Worm (Caenorhabditis elegans) whole organism, young adult: ENCODE data around the gene grl-25.

ENCODE experiments used
- B0019.2 ChIP-seq: fragments of 200-800 bp; sonication (Bioruptor generic); conservative IDR thresholded peaks from 2 replicates; pipeline ENCODE4 v1.3.6; 2022; ENCODE audit warnings: missing genetic modification reagents, missing genetic modification characterization, missing compliant biosample characterization
- B0035.1 ChIP-seq: sonication (generic microtip); optimal IDR thresholded peaks from 2 replicates; lab custom pipeline; 2016; ENCODE audit warnings: missing genetic modification characterization, mild to moderate bottlenecking, missing compliant biosample characterization, missing genotype, missing genetic modification reagents
- C06A6.2 ChIP-seq: fragments of 200-800 bp; sonication (Bioruptor generic); conservative IDR thresholded peaks from 2 replicates; pipeline ENCODE4 v1.3.6; 2022; ENCODE audit warnings: missing genetic modification characterization, missing compliant biosample characterization
- D2030.7 ChIP-seq: fragments of 200-800 bp; sonication (Bioruptor generic); IDR thresholded peaks from 2 replicates; pipeline ENCODE4 v1.3.6; 2022; ENCODE audit warnings: missing genetic modification reagents, missing genetic modification characterization, missing compliant biosample characterization
- F22D6.2 ChIP-seq: sonication (generic microtip); optimal IDR thresholded peaks from 2 replicates; lab custom pipeline; 2016; ENCODE audit warnings: mild to moderate bottlenecking, missing genetic modification characterization, missing compliant biosample characterization
- F23B12.7 ChIP-seq: sonication (generic microtip); optimal IDR thresholded peaks from 2 replicates; lab custom pipeline; 2017; ENCODE audit warnings: missing genetic modification characterization, mild to moderate bottlenecking, missing compliant biosample characterization, antibody characterized with exemption, moderate library complexity; ENCODE audit not compliant: insufficient read depth
- F33H1.4 ChIP-seq: fragments of 200-800 bp; sonication (Bioruptor generic); IDR thresholded peaks from 2 replicates; pipeline ENCODE4 v1.3.6; 2022; ENCODE audit warnings: missing genetic modification reagents, missing genetic modification characterization, missing compliant biosample characterization
- F37B4.10 ChIP-seq: fragments of 200-800 bp; sonication (Bioruptor generic); IDR thresholded peaks from 2 replicates; pipeline ENCODE4 v1.3.6; 2022; ENCODE audit warnings: missing genetic modification characterization, missing compliant biosample characterization
- F39B2.1 ChIP-seq: fragments of 200-800 bp; sonication (Bioruptor generic); IDR thresholded peaks from 2 replicates; pipeline ENCODE4 v1.3.6; 2022; ENCODE audit warnings: missing genetic modification reagents, missing genetic modification characterization, missing compliant biosample characterization
- F52B5.7 ChIP-seq: sonication (generic microtip); optimal IDR thresholded peaks from 2 replicates; lab custom pipeline; 2016; ENCODE audit warnings: mild to moderate bottlenecking, missing genetic modification characterization, missing compliant biosample characterization
- F55B11.4 ChIP-seq: sonication (generic microtip); optimal IDR thresholded peaks from 2 replicates; lab custom pipeline; 2016; ENCODE audit warnings: missing compliant biosample characterization, missing genetic modification characterization, borderline replicate concordance; ENCODE audit not compliant: insufficient read depth
- aptf-2 ChIP-seq: fragments of 200-800 bp; sonication (Bioruptor generic); conservative IDR thresholded peaks from 2 replicates; pipeline ENCODE4 v1.3.6; 2022; ENCODE audit warnings: missing genetic modification reagents, missing genetic modification characterization, missing compliant biosample characterization
- atf-7 ChIP-seq: sonication (generic microtip); optimal IDR thresholded peaks from 2 replicates; lab custom pipeline; 2017; ENCODE audit warnings: mild to moderate bottlenecking, missing genetic modification characterization, missing compliant biosample characterization
- attf-3 ChIP-seq: fragments of 200-800 bp; sonication (Bioruptor generic); conservative IDR thresholded peaks from 2 replicates; pipeline ENCODE4 v1.3.6; 2022; ENCODE audit warnings: missing genetic modification reagents, missing genetic modification characterization, missing compliant biosample characterization
- attf-6 ChIP-seq: fragments of 200-800 bp; sonication (Bioruptor generic); IDR thresholded peaks from 2 replicates; pipeline ENCODE4 v1.3.6; 2022; ENCODE audit warnings: missing genetic modification reagents, missing genetic modification characterization, missing compliant biosample characterization
- bed-1 ChIP-seq: fragments of 200-800 bp; sonication (Bioruptor generic); IDR thresholded peaks from 2 replicates; pipeline ENCODE4 v1.3.6; 2022; ENCODE audit warnings: missing genetic modification reagents, missing genetic modification characterization, missing compliant biosample characterization
- dpff-1 ChIP-seq: sonication (generic microtip); optimal IDR thresholded peaks from 2 replicates; lab custom pipeline; 2017; ENCODE audit warnings: mild to moderate bottlenecking, missing genetic modification characterization, missing compliant biosample characterization
- egl-44 ChIP-seq: fragments of 200-800 bp; sonication (Bioruptor generic); IDR thresholded peaks from 2 replicates; pipeline ENCODE4 v1.3.6; 2022; ENCODE audit warnings: missing genetic modification reagents, missing genetic modification characterization, missing compliant biosample characterization
- egrh-3 ChIP-seq: fragments of 200-800 bp; sonication (Bioruptor generic); IDR thresholded peaks from 2 replicates; pipeline ENCODE4 v1.3.6; 2022; ENCODE audit warnings: missing genetic modification reagents, missing genetic modification characterization, missing compliant biosample characterization
- fkh-3 ChIP-seq: sonication (generic microtip); optimal IDR thresholded peaks from 2 replicates; lab custom pipeline; 2016; ENCODE audit warnings: mild to moderate bottlenecking, missing genetic modification characterization, missing compliant biosample characterization
- gei-17 ChIP-seq: fragments of 200-800 bp; sonication (Bioruptor generic); optimal IDR thresholded peaks from 2 replicates; lab custom pipeline; 2018; ENCODE audit warnings: mild to moderate bottlenecking, missing genetic modification characterization, missing compliant biosample characterization
- mcd-1 ChIP-seq: fragments of 200-800 bp; sonication (Bioruptor generic); IDR thresholded peaks from 2 replicates; pipeline ENCODE4 v1.3.6; 2022; ENCODE audit warnings: missing genetic modification reagents, missing genetic modification characterization, missing compliant biosample characterization
- nfyb-1 ChIP-seq: fragments of 200-800 bp; sonication (Bioruptor generic); IDR thresholded peaks from 2 replicates; pipeline ENCODE4 v1.3.6; 2022; ENCODE audit warnings: missing genetic modification reagents, missing genetic modification characterization, missing compliant biosample characterization
- nhr-27 ChIP-seq: fragments of 200-800 bp; sonication (Bioruptor generic); optimal IDR thresholded peaks from 2 replicates; lab custom pipeline; 2018; ENCODE audit warnings: mild to moderate bottlenecking, missing genetic modification characterization, moderate library complexity, missing compliant biosample characterization
- nhr-80 ChIP-seq: sonication (generic microtip); optimal IDR thresholded peaks from 2 replicates; lab custom pipeline; 2016; ENCODE audit warnings: missing genetic modification characterization, missing compliant biosample characterization
- pbrm-1 ChIP-seq: fragments of 200-800 bp; sonication (Bioruptor generic); IDR thresholded peaks from 2 replicates; pipeline ENCODE4 v1.3.6; 2022; ENCODE audit warnings: missing genetic modification reagents, missing genetic modification characterization, missing compliant biosample characterization
- pha-4 ChIP-seq: fragments of 150-350 bp; sonication (generic microtip); optimal IDR thresholded peaks from 2 replicates; lab custom pipeline; 2014; ENCODE audit warnings: missing biosample characterization, missing genetic modification reagents, missing genetic modification characterization
- rcor-1 ChIP-seq: fragments of 200-800 bp; sonication (Bioruptor generic); IDR thresholded peaks from 2 replicates; pipeline ENCODE4 v1.3.6; 2022; ENCODE audit warnings: missing genetic modification reagents, missing genetic modification characterization, missing compliant biosample characterization
- rec-8 ChIP-seq, 2 experiments: sonication (generic microtip); optimal IDR thresholded peaks; 2 replicates each; lab custom pipeline; 2016; ENCODE audit warnings: mild to moderate bottlenecking in 2 of 2, missing genetic modification characterization in 2 of 2, missing genetic modification reagents in 2 of 2, missing genotype in 2 of 2, missing biosample characterization in 1 of 2, missing compliant biosample characterization in 1 of 2, moderate library complexity in 1 of 2
- repo-1 ChIP-seq: sonication (generic microtip); optimal IDR thresholded peaks from 2 replicates; lab custom pipeline; 2017; ENCODE audit warnings: mild to moderate bottlenecking, missing genetic modification characterization, missing compliant biosample characterization
- sea-2 ChIP-seq: fragments of 200-800 bp; sonication (Bioruptor generic); IDR thresholded peaks from 2 replicates; pipeline ENCODE4 v1.3.6; 2022; ENCODE audit warnings: missing genetic modification characterization, missing compliant biosample characterization
- snpc-1.3 ChIP-seq: sonication (generic microtip); optimal IDR thresholded peaks from 2 replicates; lab custom pipeline; 2017; ENCODE audit warnings: missing genetic modification characterization, mild to moderate bottlenecking, missing compliant biosample characterization, antibody characterized with exemption, moderate library complexity, missing genotype, missing genetic modification reagents; ENCODE audit not compliant: insufficient read depth
- snpc-3.4 ChIP-seq: sonication (generic microtip); optimal IDR thresholded peaks from 2 replicates; lab custom pipeline; 2017; ENCODE audit warnings: missing genetic modification characterization, mild to moderate bottlenecking, missing compliant biosample characterization, antibody characterized with exemption, moderate library complexity, missing genotype, missing genetic modification reagents
- snpc-4 ChIP-seq, 5 experiments: fragments of 150-350 bp in 1 of 5; sonication (generic microtip) in 4 of 5; optimal IDR thresholded peaks; 2 replicates each; lab custom pipeline; 2014 to 2018; ENCODE audit warnings: missing genetic modification characterization in 5 of 5, missing biosample characterization in 3 of 5, antibody characterized with exemption in 2 of 5, mild to moderate bottlenecking in 2 of 5, missing compliant biosample characterization in 2 of 5, missing genotype in 2 of 5, moderate library complexity in 2 of 5, missing genetic modification reagents in 1 of 5
- tbp1 ChIP-seq: fragments of 200-800 bp; sonication (Bioruptor generic); optimal IDR thresholded peaks from 2 replicates; lab custom pipeline; 2018; ENCODE audit warnings: mild to moderate bottlenecking, missing genetic modification characterization, missing compliant biosample characterization
- unc-130 ChIP-seq: sonication (generic microtip); optimal IDR thresholded peaks from 2 replicates; lab custom pipeline; 2016; ENCODE audit warnings: missing genetic modification reagents, missing genetic modification characterization, missing compliant biosample characterization
- zfh-2 ChIP-seq: fragments of 200-800 bp; sonication (Bioruptor generic); conservative IDR thresholded peaks from 2 replicates; pipeline ENCODE4 v1.3.6; 2022; ENCODE audit warnings: missing genetic modification reagents, missing genetic modification characterization, missing compliant biosample characterization
- ztf-22 ChIP-seq: fragments of 200-800 bp; sonication (Bioruptor generic); optimal IDR thresholded peaks from 2 replicates; lab custom pipeline; 2018; ENCODE audit warnings: mild to moderate bottlenecking, missing genetic modification characterization, moderate library complexity, missing compliant biosample characterization
- ztf-6 ChIP-seq: fragments of 200-800 bp; sonication (Bioruptor generic); IDR thresholded peaks from 2 replicates; pipeline ENCODE4 v1.3.6; 2022; ENCODE audit warnings: missing genetic modification reagents, missing genetic modification characterization, missing compliant biosample characterization

The grl-25 gene

ce11 chrIII:8962475-8962874 lies 382 bp downstream of the grl-25 start:
- TF ChIP-seq pbrm-1 (GFP tag; lab: Robert Waterston, UW) (0 out of 2 replicates have a peak, but pooled peaks have one; percentile 20), fkh-3 (tag; lab: Kevin White, UChicago) (no peak), egrh-3 (peak; percentile 99), F33H1.4 (GFP tag; lab: Robert Waterston, UW) (no peak), nfyb-1 (GFP tag; lab: Robert Waterston, UW) (0 out of 2 replicates have a peak, but pooled peaks have one; percentile 54), mcd-1 (GFP tag; lab: Robert Waterston, UW) (peak; percentile 60; the same call in 1 of the 2 replicates), aptf-2 (GFP tag; lab: Robert Waterston, UW) (no peak), zfh-2 (GFP tag; lab: Robert Waterston, UW) (peak; percentile 93)

DNA sequence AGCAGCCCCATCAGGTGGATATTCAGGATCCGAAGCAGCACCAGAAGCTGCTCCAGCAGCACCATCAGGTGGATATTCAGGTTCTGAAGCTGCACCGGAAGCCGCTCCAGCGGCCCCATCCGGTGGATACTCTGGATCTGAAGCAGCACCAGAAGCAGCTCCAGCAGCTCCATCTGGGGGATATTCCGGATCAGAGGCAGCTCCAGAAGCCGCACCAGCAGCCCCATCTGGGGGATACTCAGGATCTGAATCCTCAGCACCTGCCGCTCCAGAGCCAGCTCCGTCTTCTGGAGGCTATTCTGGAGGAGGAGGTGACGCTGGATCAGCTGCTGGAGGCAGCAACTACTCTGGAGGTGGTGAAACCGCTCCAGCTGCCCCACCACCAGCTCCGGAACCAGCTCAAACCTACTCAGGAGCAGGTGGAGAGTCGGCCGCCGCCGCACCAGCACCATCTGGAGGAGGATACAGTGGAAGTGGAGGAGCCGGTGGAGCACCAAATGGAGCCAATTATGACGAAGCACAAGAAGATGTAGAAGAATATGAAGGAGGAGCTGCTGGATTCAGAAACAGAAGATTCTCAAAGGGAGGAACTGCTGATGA lies 2.7 kb downstream of the grl-25 start:
- TF ChIP-seq F55B11.4 (no peak), rcor-1 (GFP tag; lab: Robert Waterston, UW) (no peak), F39B2.1 (GFP tag; lab: Robert Waterston, UW) (no peak), B0035.1 (no peak), egrh-3 (peak; percentile 94), C06A6.2 (GFP tag; lab: Robert Waterston, UW) (no peak), zfh-2 (GFP tag; lab: Robert Waterston, UW) (peak; percentile 84)

ce11 chrIII:8967639-8968038 lies 5.5 kb downstream of the grl-25 start, which contains the start of the genes bud-13 and rpap-2:
Gene bud-13 (minus strand): TSS chrIII:8967727.
Gene rpap-2 (plus strand): TSS chrIII:8967967.
- no peak for TF ChIP-seq ztf-6
- TF ChIP-seq unc-130 (GFP tag; lab: Kevin White, UChicago): peak; percentile 26

ce11 chrIII:8971255-8972020 lies 9.3 kb downstream of the grl-25 start, which contains the start of the genes eif-3.D and R08D7.4:
Gene eif-3.D (minus strand): TSS chrIII:8971578.
Gene R08D7.4 (plus strand): TSS chrIII:8971892.
- peak; percentile 25; the same call in 1 of the 2 replicates for TF ChIP-seq D2030.7 (GFP tag; lab: Robert Waterston, UW)
- peak; percentile 30 for TF ChIP-seq F23B12.7
- TF ChIP-seq bed-1 (GFP tag; lab: Robert Waterston, UW): no peak
- no peak for TF ChIP-seq B0019.2 (GFP tag; lab: Robert Waterston, UW)
- peak; percentile 37 for TF ChIP-seq tbp1 (GFP tag; lab: Kevin White, UChicago)
- TF ChIP-seq dpff-1: no peak
- no peak for TF ChIP-seq rec-8 (tag; optimal IDR thresholded peaks at IDR 0.05; lab: Kevin White, UChicago)
- no peak for TF ChIP-seq atf-7
- TF ChIP-seq fkh-3 (tag; lab: Kevin White, UChicago): no peak
- peak; percentile 42 for TF ChIP-seq mcd-1 (GFP tag; lab: Robert Waterston, UW)
- no peak for TF ChIP-seq F22D6.2
- peak; percentile 33 for TF ChIP-seq snpc-1.3 (tag; lab: Kevin White, UChicago)
- peak; percentile 0 for TF ChIP-seq snpc-4 (GFP tag; optimal IDR thresholded peaks at IDR 0.05; lab: Kevin White, UChicago)
- peak in 3 of 4 experiments; percentile 12 to 61 (median 20) for TF ChIP-seq snpc-4 (tag; optimal IDR thresholded peaks at IDR 0.05; lab: Kevin White, UChicago)
- no peak for TF ChIP-seq attf-6 (GFP tag; lab: Robert Waterston, UW)
- no peak for TF ChIP-seq pha-4 (tag; lab: Kevin White, UChicago)
- no peak for TF ChIP-seq sea-2 (GFP tag; lab: Robert Waterston, UW)
- TF ChIP-seq snpc-3.4 (tag; lab: Kevin White, UChicago): peak; percentile 36
- no peak for TF ChIP-seq nhr-27
- TF ChIP-seq egl-44 (GFP tag; lab: Robert Waterston, UW): no peak
- TF ChIP-seq gei-17: no peak
- no peak for TF ChIP-seq F37B4.10
- TF ChIP-seq egrh-3: no peak
- TF ChIP-seq F52B5.7 (tag; lab: Kevin White, UChicago): no peak
- no peak for TF ChIP-seq repo-1 (tag; lab: Kevin White, UChicago)
- TF ChIP-seq F33H1.4 (GFP tag; lab: Robert Waterston, UW): peak; percentile 48
- no peak for TF ChIP-seq attf-3 (GFP tag; lab: Robert Waterston, UW)
- peak; percentile 29 for TF ChIP-seq nhr-80 (tag; lab: Kevin White, UChicago)
- TF ChIP-seq ztf-22 (GFP tag; lab: Kevin White, UChicago): no peak
